Worm (Caenorhabditis elegans) whole organism, mixed stage, embryonic: Measurements from ENCODE around the gene C35D6.13.

ENCODE experiments used
- ceh-43 ChIP-seq: fragments of 200-800 bp; sonication (Bioruptor generic); optimal IDR thresholded peaks from 2 replicates; lab custom pipeline; 2018; ENCODE audit warnings: mild to moderate bottlenecking, missing genetic modification characterization, moderate library complexity, missing compliant biosample characterization
- elt-1 ChIP-seq: sonication (generic microtip); optimal IDR thresholded peaks from 2 replicates; lab custom pipeline; 2017; ENCODE audit warnings: missing genetic modification characterization, mild to moderate bottlenecking, missing compliant biosample characterization, antibody characterized with exemption, moderate library complexity, borderline replicate concordance; ENCODE audit not compliant: insufficient read depth
- elt-3 ChIP-seq: fragments of 150-350 bp; optimal IDR thresholded peaks from 2 replicates; lab custom pipeline; 2014; ENCODE audit warnings: missing biosample characterization, missing genetic modification characterization
- lin-13 ChIP-seq: fragments of 150-350 bp; optimal IDR thresholded peaks from 2 replicates; lab custom pipeline; 2014; ENCODE audit warnings: missing biosample characterization, missing genetic modification characterization
- nhr-12 ChIP-seq: fragments of 150-350 bp; optimal IDR thresholded peaks from 2 replicates; lab custom pipeline; 2014; ENCODE audit warnings: missing biosample characterization, missing genetic modification characterization
- nhr-2 ChIP-seq: fragments of 150-350 bp; optimal IDR thresholded peaks from 2 replicates; lab custom pipeline; 2014; ENCODE audit warnings: missing biosample characterization, missing genetic modification characterization
- nhr-237 ChIP-seq: fragments of 150-350 bp; optimal IDR thresholded peaks from 2 replicates; lab custom pipeline; 2014; ENCODE audit warnings: missing biosample characterization, missing genetic modification characterization
- nhr-76 ChIP-seq: sonication (generic microtip); optimal IDR thresholded peaks from 2 replicates; lab custom pipeline; 2017; ENCODE audit warnings: missing biosample characterization, missing genetic modification characterization
- snpc-4 ChIP-seq: fragments of 150-350 bp; optimal IDR thresholded peaks from 2 replicates; lab custom pipeline; 2014; ENCODE audit warnings: missing biosample characterization, missing genetic modification characterization
- unc-39 ChIP-seq: fragments of 150-350 bp; optimal IDR thresholded peaks from 2 replicates; lab custom pipeline; 2014; ENCODE audit warnings: missing biosample characterization, missing genetic modification characterization
- unc-62 ChIP-seq: fragments of 150-350 bp; optimal IDR thresholded peaks from 2 replicates; lab custom pipeline; 2014; ENCODE audit warnings: missing biosample characterization, missing genetic modification reagents, missing genetic modification characterization

DNA sequence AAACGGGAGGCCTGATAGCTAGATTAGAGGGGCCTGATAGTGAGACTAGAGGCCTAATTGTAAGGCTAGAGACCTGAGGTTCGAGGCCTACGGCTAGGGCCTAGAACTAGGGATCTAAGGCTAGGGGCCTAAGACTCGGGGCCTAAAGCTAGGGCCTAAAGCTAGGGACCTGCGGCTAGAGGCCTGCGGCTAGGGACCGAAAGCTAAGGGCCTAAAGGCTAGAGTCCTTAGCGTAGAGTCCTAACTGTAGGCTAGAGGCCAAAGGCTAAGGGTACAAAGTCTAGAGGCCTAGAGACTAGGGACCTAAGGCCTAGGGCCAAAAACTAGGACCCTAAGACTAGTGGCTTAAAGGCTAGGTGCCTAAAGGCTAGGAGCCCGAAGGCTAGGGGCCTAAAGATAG lies 3.7 kb upstream of the C35D6.13 start:
- TF ChIP-seq unc-62 (GFP tag; lab: Kevin White, UChicago) (no peak), ceh-43 (no peak), nhr-2 (no peak), nhr-76 (tag; lab: Kevin White, UChicago) (no peak), snpc-4 (tag; lab: Kevin White, UChicago) (no peak), nhr-237 (tag; lab: Kevin White, UChicago) (no peak), lin-13 (tag; lab: Kevin White, UChicago) (no peak), elt-3 (tag; lab: Kevin White, UChicago) (no peak), unc-39 (tag; lab: Kevin White, UChicago) (no peak), elt-1 (tag; lab: Kevin White, UChicago) (no peak), nhr-12 (tag; lab: Kevin White, UChicago) (no peak)
